Worm (Caenorhabditis elegans): ENCODE results near the gene R07G3.7.

DNA sequence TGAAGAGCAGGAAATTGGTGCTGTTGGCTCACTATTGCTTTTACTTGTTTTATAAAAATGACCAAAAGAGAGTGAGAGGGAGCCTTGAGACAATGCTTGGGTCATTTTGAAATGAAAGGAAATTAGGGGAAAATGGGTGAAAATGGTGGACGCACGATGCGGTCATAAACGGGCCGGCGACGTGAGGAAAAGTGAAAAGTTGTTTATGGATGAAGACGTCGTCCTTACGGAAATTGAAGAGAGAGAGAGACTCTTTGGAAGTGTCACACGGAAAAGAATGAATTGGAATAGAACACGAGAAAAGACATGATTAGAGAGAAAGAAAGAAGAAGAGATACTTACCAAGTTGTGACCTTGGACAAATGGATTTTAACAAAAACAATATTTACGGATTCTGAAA is 8.0 kb upstream of the R07G3.7 start:
- TF ChIP-seq tbx-2 (tag; optimal IDR thresholded peaks at IDR 0.05) (no peak), tbx-7 (tag; optimal IDR thresholded peaks at IDR 0.05) (no peak), eyg-1 (tag; optimal IDR thresholded peaks at IDR 0.05) (no peak), pha-4 (tag; optimal IDR thresholded peaks at IDR 0.05) (no peak), unc-86 (tag; optimal IDR thresholded peaks at IDR 0.05) (no peak), ceh-48 (tag; optimal IDR thresholded peaks at IDR 0.05) (no peak)
